Fruit fly (Drosophila melanogaster) whole organism: ENCODE measurements around the gene brv2.

ENCODE experiments used
- CG8478 ChIP-seq: fragments of >200 bp; optimal IDR thresholded peaks from 2 replicates; lab custom pipeline; 2018; ENCODE audit warnings: inconsistent platforms
- pan ChIP-seq: fragments of >200 bp; optimal IDR thresholded peaks from 2 replicates; lab custom pipeline; 2017

- no peak for TF ChIP-seq CG8478 (lab: Kevin White, UChicago)
- TF ChIP-seq pan (lab: Kevin White, UChicago) = no peak
These were observed at the start of gene brv2 for dm6 chr3L:17344596-17344995.
